Worm (Caenorhabditis elegans): Measurements from ENCODE around the gene T24E12.2.

DNA sequence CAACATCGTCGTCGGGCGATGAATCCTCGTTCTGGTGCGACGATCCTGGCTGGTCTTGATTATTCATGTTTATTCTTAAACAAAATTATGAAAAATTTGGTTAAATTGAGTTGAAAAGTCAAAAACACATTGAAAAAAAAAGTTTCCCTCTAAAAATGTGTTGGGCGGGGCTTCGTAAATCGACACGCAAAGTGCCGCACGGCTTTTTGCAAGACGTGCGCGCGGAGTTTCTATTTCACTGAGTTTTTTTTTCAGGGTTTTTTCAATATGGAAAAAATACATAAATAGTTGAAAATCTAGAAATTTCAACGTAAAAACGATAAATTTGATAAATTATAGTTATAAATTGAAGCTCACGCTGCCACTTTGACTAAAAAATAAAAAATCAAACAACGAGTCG is 25.4 kb downstream of the T24E12.2 start, which contains the start of gene F54D10.5:
- no peak for TF ChIP-seq fkh-10 (GFP tag; optimal IDR thresholded peaks at IDR 0.05)
- TF ChIP-seq eor-1 (tag; optimal IDR thresholded peaks at IDR 0.05): no peak

Data from whole organism, L3 larva.